Worm (Caenorhabditis elegans) whole organism, L1 larva: ENCODE results near the gene R07E5.15.
"Not testable (repeated sequence)": the region's sequence is repeated elsewhere in the genome, so short reads cannot be mapped to it uniquely, and the experiment has no call there.

Source experiments
- F16B12.6 ChIP-seq: fragments of 150-350 bp; optimal IDR thresholded peaks from 2 replicates; lab custom pipeline; 2014; ENCODE audit warnings: missing biosample characterization, missing genetic modification characterization
- egl-27 ChIP-seq, 2 experiments: fragments of 150-350 bp in 1 of 2; sonication (generic microtip); optimal IDR thresholded peaks; 3 replicates each; lab custom pipeline; 2017 to 2018; ENCODE audit warnings: missing biosample characterization in 2 of 2, missing genetic modification characterization in 2 of 2, missing genetic modification reagents in 2 of 2
- fkh-10 ChIP-seq: sonication (generic microtip); optimal IDR thresholded peaks from 2 replicates; lab custom pipeline; 2017; ENCODE audit warnings: missing biosample characterization, missing genetic modification reagents, missing genetic modification characterization
- nhr-28 ChIP-seq: fragments of 150-350 bp; optimal IDR thresholded peaks from 2 replicates; lab custom pipeline; 2014; ENCODE audit warnings: missing biosample characterization, missing genetic modification characterization

- TF ChIP-seq egl-27 (tag; optimal IDR thresholded peaks at IDR 0.05; lab: Kevin White, UChicago); fkh-10; F16B12.6 (tag; lab: Kevin White, UChicago); nhr-28 (tag; lab: Kevin White, UChicago): not testable (repeated sequence)
Observed at ce11 chrIII:4369381-4369809, 31.8 kb upstream of the R07E5.15 start.
